Fruit fly (Drosophila melanogaster) whole organism, embryonic: Measurements from ENCODE around the gene htk.

Source experiments
- B-H2 ChIP-seq: fragments of 200-800 bp; sonication (Bioruptor generic); optimal IDR thresholded peaks from 2 replicates; lab custom pipeline; 2018; ENCODE audit warnings: missing biosample characterization, mild to moderate bottlenecking, missing genetic modification characterization
- Bdp1 ChIP-seq: fragments of 200-800 bp; sonication (Bioruptor generic); optimal IDR thresholded peaks from 3 replicates; lab custom pipeline; 2016; ENCODE audit warnings: missing biosample characterization, missing genetic modification characterization
- CG10267 ChIP-seq: fragments of 200-800 bp; sonication (Bioruptor generic); optimal IDR thresholded peaks from 2 replicates; lab custom pipeline; 2018; ENCODE audit warnings: missing biosample characterization, mild to moderate bottlenecking, missing genetic modification characterization, moderate library complexity
- CG11093 ChIP-seq: fragments of 200-800 bp; sonication (Bioruptor generic); IDR thresholded peaks from 3 replicates; pipeline ENCODE4 v1.3.6; 2022; ENCODE audit warnings: missing biosample characterization, missing genetic modification characterization
- CG12071 ChIP-seq: fragments of 200-800 bp; sonication (Bioruptor generic); optimal IDR thresholded peaks from 3 replicates; lab custom pipeline; 2018; ENCODE audit warnings: missing biosample characterization, mild to moderate bottlenecking, missing genetic modification characterization
- CG12391 ChIP-seq: fragments of 200-800 bp; sonication (Bioruptor generic); optimal IDR thresholded peaks from 3 replicates; lab custom pipeline; 2018; ENCODE audit warnings: missing biosample characterization, mild to moderate bottlenecking, missing genetic modification characterization, moderate library complexity
- CG15073 ChIP-seq: fragments of 200-800 bp; sonication (Bioruptor generic); optimal IDR thresholded peaks from 2 replicates; lab custom pipeline; 2016; ENCODE audit warnings: missing biosample characterization, missing genetic modification characterization
- CG16863 ChIP-seq: fragments of 200-800 bp; sonication (Bioruptor generic); optimal IDR thresholded peaks from 3 replicates; lab custom pipeline; 2016; ENCODE audit warnings: missing biosample characterization, missing genetic modification characterization
- CG17359 ChIP-seq: fragments of 200-800 bp; sonication (Bioruptor generic); optimal IDR thresholded peaks from 3 replicates; lab custom pipeline; 2018; ENCODE audit warnings: missing biosample characterization, mild to moderate bottlenecking, missing genetic modification characterization, moderate library complexity
- CG17385 ChIP-seq: fragments of 200-800 bp; sonication (Bioruptor generic); optimal IDR thresholded peaks from 3 replicates; lab custom pipeline; 2018; ENCODE audit warnings: missing biosample characterization, mild to moderate bottlenecking, missing genetic modification characterization
- CG17802 ChIP-seq: fragments of 200-800 bp; sonication (Bioruptor generic); optimal IDR thresholded peaks from 2 replicates; lab custom pipeline; 2018; ENCODE audit warnings: missing biosample characterization, mild to moderate bottlenecking, missing genetic modification characterization, moderate library complexity
- CG17912 ChIP-seq: fragments of 200-800 bp; sonication (Bioruptor generic); optimal IDR thresholded peaks from 2 replicates; lab custom pipeline; 2018; ENCODE audit warnings: missing biosample characterization, mild to moderate bottlenecking, missing genetic modification characterization
- CG2116 ChIP-seq: fragments of 200-800 bp; sonication (Bioruptor generic); optimal IDR thresholded peaks from 3 replicates; lab custom pipeline; 2018; ENCODE audit warnings: missing biosample characterization, mild to moderate bottlenecking, missing genetic modification characterization
- CG30403 ChIP-seq: fragments of 200-800 bp; sonication (Bioruptor generic); optimal IDR thresholded peaks from 3 replicates; lab custom pipeline; 2016; ENCODE audit warnings: missing biosample characterization, missing genetic modification characterization
- CG34422 ChIP-seq: fragments of 200-800 bp; sonication (Bioruptor generic); IDR thresholded peaks from 3 replicates; pipeline ENCODE4 v1.3.6; 2022; ENCODE audit warnings: missing biosample characterization, missing genetic modification characterization
- CG4404 ChIP-seq: fragments of 200-800 bp; sonication (Bioruptor generic); IDR thresholded peaks from 2 replicates; pipeline ENCODE4 v1.3.6; 2022; ENCODE audit warnings: missing biosample characterization, missing genetic modification characterization
- CG4617 ChIP-seq: fragments of 200-800 bp; sonication (Bioruptor generic); optimal IDR thresholded peaks from 3 replicates; lab custom pipeline; 2016; ENCODE audit warnings: missing biosample characterization, missing genetic modification characterization, borderline replicate concordance
- CG7357 ChIP-seq: fragments of 200-800 bp; sonication (Bioruptor generic); IDR thresholded peaks from 3 replicates; pipeline ENCODE4 v1.3.6; 2022; ENCODE audit warnings: missing biosample characterization, missing genetic modification characterization
- CG8281 ChIP-seq: fragments of 200-800 bp; sonication (Bioruptor generic); optimal IDR thresholded peaks from 2 replicates; lab custom pipeline; 2018; ENCODE audit warnings: missing biosample characterization, mild to moderate bottlenecking, missing genetic modification characterization, moderate library complexity
- CG8478 ChIP-seq: fragments of >200 bp; optimal IDR thresholded peaks from 2 replicates; lab custom pipeline; 2018
- CG8924 ChIP-seq: fragments of 200-800 bp; optimal IDR thresholded peaks from 3 replicates; lab custom pipeline; 2019; ENCODE audit warnings: missing biosample characterization, mild to moderate bottlenecking, missing genetic modification characterization, moderate library complexity
- CG9215 ChIP-seq: fragments of 200-800 bp; sonication (Bioruptor generic); IDR thresholded peaks from 2 replicates; pipeline ENCODE4 v1.3.6; 2022; ENCODE audit warnings: missing biosample characterization, missing genetic modification characterization
- Chrac-16 ChIP-seq: fragments of 200-800 bp; sonication (Bioruptor generic); optimal IDR thresholded peaks from 3 replicates; lab custom pipeline; 2016; ENCODE audit warnings: missing biosample characterization, missing genetic modification characterization
- CoRest ChIP-seq: fragments of 200-800 bp; sonication (Bioruptor generic); optimal IDR thresholded peaks from 3 replicates; lab custom pipeline; 2018; ENCODE audit warnings: missing biosample characterization, mild to moderate bottlenecking, missing genetic modification characterization, moderate library complexity
- D19A ChIP-seq: fragments of 200-800 bp; optimal IDR thresholded peaks from 3 replicates; lab custom pipeline; 2019; ENCODE audit warnings: missing biosample characterization, mild to moderate bottlenecking, missing genetic modification characterization, moderate library complexity
- HLH4C ChIP-seq: fragments of 200-800 bp; sonication (Bioruptor generic); IDR thresholded peaks from 3 replicates; pipeline ENCODE4 v1.3.6; 2022; ENCODE audit warnings: missing biosample characterization, missing genetic modification characterization; ENCODE audit not compliant: partially characterized antibody
- HmgD ChIP-seq: fragments of 200-800 bp; sonication (Bioruptor generic); optimal IDR thresholded peaks from 3 replicates; lab custom pipeline; 2016; ENCODE audit warnings: missing biosample characterization, missing genetic modification characterization
- Hmr ChIP-seq: fragments of 200-800 bp; sonication (Bioruptor generic); optimal IDR thresholded peaks from 3 replicates; lab custom pipeline; 2017; ENCODE audit warnings: mild to moderate bottlenecking, missing biosample characterization, missing genetic modification reagents, missing genetic modification characterization
- Hr3 ChIP-seq: fragments of 200-800 bp; sonication (Bioruptor generic); optimal IDR thresholded peaks from 3 replicates; lab custom pipeline; 2016; ENCODE audit warnings: missing biosample characterization, missing genetic modification characterization
- MBD-R2 ChIP-seq: fragments of 200-800 bp; sonication (Bioruptor generic); IDR thresholded peaks from 2 replicates; pipeline ENCODE4 v1.3.6; 2022; ENCODE audit warnings: missing biosample characterization, missing genetic modification characterization
- NFAT ChIP-seq: fragments of 200-800 bp; sonication (Bioruptor generic); IDR thresholded peaks from 2 replicates; pipeline ENCODE4 v1.3.6; 2022; ENCODE audit warnings: missing biosample characterization, missing genetic modification characterization
- Ptx1 ChIP-seq: fragments of 200-800 bp; sonication (Bioruptor generic); IDR thresholded peaks from 2 replicates; pipeline ENCODE4 v1.3.6; 2022; ENCODE audit warnings: missing biosample characterization, missing genetic modification characterization
- Trl ChIP-seq, 3 experiments: fragments of >200 bp in 2 of 3; fragments of 200-800 bp in 1 of 3; sonication (Bioruptor generic) in 1 of 3; optimal IDR thresholded peaks; 2 replicates in 1 of 3; 3 replicates in 2 of 3; lab custom pipeline; 2016 to 2017; ENCODE audit warnings: missing biosample characterization in 1 of 3, missing genetic modification characterization in 1 of 3
- az2 ChIP-seq: fragments of 200-800 bp; sonication (Bioruptor generic); optimal IDR thresholded peaks from 3 replicates; lab custom pipeline; 2016; ENCODE audit warnings: missing biosample characterization, missing genetic modification characterization
- bbx ChIP-seq: fragments of 200-800 bp; sonication (Bioruptor generic); IDR thresholded peaks from 2 replicates; pipeline ENCODE4 v1.3.6; 2022; ENCODE audit warnings: missing biosample characterization, missing genetic modification characterization; ENCODE audit not compliant: partially characterized antibody
- dan ChIP-seq: fragments of 200-800 bp; sonication (Bioruptor generic); IDR thresholded peaks from 2 replicates; pipeline ENCODE4 v1.3.6; 2022; ENCODE audit warnings: missing biosample characterization, missing genetic modification characterization
- dmrt99B ChIP-seq: fragments of 200-800 bp; sonication (Bioruptor generic); optimal IDR thresholded peaks from 2 replicates; lab custom pipeline; 2018; ENCODE audit warnings: missing biosample characterization, mild to moderate bottlenecking, missing genetic modification characterization, moderate library complexity
- dpn ChIP-seq, 2 experiments: fragments of 200-800 bp; sonication (Bioruptor generic); optimal IDR thresholded peaks; 3 replicates each; lab custom pipeline; 2016; ENCODE audit warnings: missing biosample characterization in 2 of 2, missing genetic modification characterization in 2 of 2
- exex ChIP-seq: fragments of 200-800 bp; sonication (Bioruptor generic); optimal IDR thresholded peaks from 4 replicates; lab custom pipeline; 2018; ENCODE audit warnings: missing biosample characterization, mild to moderate bottlenecking, missing genetic modification characterization, moderate library complexity
- h ChIP-seq: fragments of >200 bp; optimal IDR thresholded peaks from 2 replicates; lab custom pipeline; 2017
- kah ChIP-seq: fragments of 200-800 bp; sonication (Bioruptor generic); optimal IDR thresholded peaks from 2 replicates; lab custom pipeline; 2018; ENCODE audit warnings: missing biosample characterization, mild to moderate bottlenecking, missing genetic modification characterization
- kni ChIP-seq: fragments of 200-800 bp; sonication (Bioruptor generic); optimal IDR thresholded peaks from 3 replicates; lab custom pipeline; 2017; ENCODE audit warnings: mild to moderate bottlenecking, missing biosample characterization, missing genetic modification reagents, missing genetic modification characterization
- lov ChIP-seq, 2 experiments: fragments of 200-800 bp in 1 of 2; fragments of >200 bp in 1 of 2; sonication (Bioruptor generic) in 1 of 2; IDR thresholded peaks in 1 of 2; optimal IDR thresholded peaks in 1 of 2; 2 replicates in 1 of 2; 3 replicates in 1 of 2; pipeline versions ENCODE4 v1.3.6 to Lab custom; 2017 to 2022; ENCODE audit warnings: missing biosample characterization in 1 of 2, missing genetic modification characterization in 1 of 2
- oc ChIP-seq: fragments of 200-800 bp; sonication (Bioruptor generic); optimal IDR thresholded peaks from 2 replicates; lab custom pipeline; 2018; ENCODE audit warnings: missing biosample characterization, mild to moderate bottlenecking, missing genetic modification characterization, moderate library complexity
- onecut ChIP-seq: fragments of 200-800 bp; sonication (Bioruptor generic); IDR thresholded peaks from 2 replicates; pipeline ENCODE4 v1.3.6; 2022; ENCODE audit warnings: missing biosample characterization, missing genetic modification characterization
- pzg ChIP-seq: fragments of 200-800 bp; sonication (Bioruptor generic); optimal IDR thresholded peaks from 3 replicates; lab custom pipeline; 2018; ENCODE audit warnings: missing biosample characterization, mild to moderate bottlenecking, missing genetic modification characterization, moderate library complexity
- row ChIP-seq: fragments of 200-800 bp; sonication (Bioruptor generic); IDR thresholded peaks from 3 replicates; pipeline ENCODE4 v1.3.6; 2022; ENCODE audit warnings: missing biosample characterization, missing genetic modification characterization
- sima ChIP-seq: fragments of 200-800 bp; sonication (Bioruptor generic); optimal IDR thresholded peaks from 2 replicates; lab custom pipeline; 2016; ENCODE audit warnings: missing biosample characterization, missing genetic modification characterization
- slbo ChIP-seq: fragments of 200-800 bp; sonication (Bioruptor generic); IDR thresholded peaks from 2 replicates; pipeline ENCODE4 v1.3.6; 2022; ENCODE audit warnings: missing biosample characterization, missing genetic modification characterization
- sob ChIP-seq: fragments of 200-800 bp; sonication (Bioruptor generic); IDR thresholded peaks from 2 replicates; pipeline ENCODE4 v1.3.6; 2022; ENCODE audit warnings: missing biosample characterization, missing genetic modification characterization
- sug ChIP-seq: fragments of 200-800 bp; optimal IDR thresholded peaks from 2 replicates; lab custom pipeline; 2019; ENCODE audit warnings: missing biosample characterization, mild to moderate bottlenecking, missing genetic modification characterization, moderate library complexity

htk gene

dm6 chrX:18857916-18858315 lies 14.5 kb downstream of the htk start, which contains the start of gene Usp39 (continued):
- TF ChIP-seq CG10267 (tag; lab: Kevin White, UChicago) (peak; percentile 38), pzg (GFP tag; lab: Kevin White, UChicago) (peak; percentile 49), HmgD (GFP tag; lab: Kevin White, UChicago) (no peak), Trl (optimal IDR thresholded peaks at IDR 0.05; lab: Kevin White, UChicago) (no peak), Trl (GFP tag; optimal IDR thresholded peaks at IDR 0.05; lab: Kevin White, UChicago) (no peak), Bdp1 (no peak), bbx (GFP tag; lab: Robert Waterston, UW) (peak; percentile 66), CG17912 (GFP tag; lab: Kevin White, UChicago) (no peak), CG8478 (lab: Kevin White, UChicago) (no peak), CG16863 (GFP tag; lab: Kevin White, UChicago) (no peak), oc (tag; lab: Kevin White, UChicago) (no peak), CG4617 (GFP tag; lab: Kevin White, UChicago) (peak; percentile 12), sob (GFP tag; lab: Robert Waterston, UW) (peak; percentile 28; the same call in 1 of the 2 replicates), CG17802 (tag; lab: Kevin White, UChicago) (peak; percentile 92), Hr3 (peak; percentile 32), CG15073 (GFP tag; lab: Kevin White, UChicago) (no peak), CG11093 (no peak), CG34422 (GFP tag; lab: Robert Waterston, UW) (peak; percentile 76), kni (no peak), dan (GFP tag; lab: Robert Waterston, UW) (no peak), CG17359 (peak; percentile 6), CG17385 (GFP tag; lab: Kevin White, UChicago) (no peak), HLH4C (peak; percentile 75), NFAT (GFP tag; lab: Robert Waterston, UW) (0 out of 2 replicates have a peak, but pooled peaks have one; percentile 14), dpn (GFP tag; optimal IDR thresholded peaks at IDR 0.05; lab: Kevin White, UChicago) (peak in 1 of 2 experiments; percentile 2), B-H2 (no peak), slbo (peak; percentile 69), az2 (GFP tag; lab: Kevin White, UChicago) (peak; percentile 31), sima (no peak), CG9215 (no peak), CG7357 (GFP tag; lab: Robert Waterston, UW) (peak; percentile 99), MBD-R2 (GFP tag; lab: Robert Waterston, UW) (peak; percentile 78), D19A (tag; lab: Kevin White, UChicago) (no peak), Hmr (GFP tag; lab: Kevin White, UChicago) (no peak), CG12071 (GFP tag; lab: Kevin White, UChicago) (no peak), sug (no peak), CoRest (tag; lab: Kevin White, UChicago) (peak; percentile 46), exex (no peak), Ptx1 (GFP tag; lab: Robert Waterston, UW) (peak; percentile 24; the same call in 1 of the 2 replicates), CG8281 (tag; lab: Kevin White, UChicago) (no peak), lov (optimal IDR thresholded peaks at IDR 0.05; lab: Kevin White, UChicago) (no peak), lov (GFP tag; IDR thresholded peaks at IDR 0.05; lab: Robert Waterston, UW) (no peak), CG30403 (GFP tag; lab: Kevin White, UChicago) (peak; percentile 50), CG2116 (GFP tag; lab: Kevin White, UChicago) (peak; percentile 53), dmrt99B (tag; lab: Kevin White, UChicago) (no peak), kah (GFP tag; lab: Kevin White, UChicago) (no peak), CG4404 (GFP tag; lab: Robert Waterston, UW) (no peak), Chrac-16 (GFP tag; lab: Kevin White, UChicago) (peak; percentile 20), row (GFP tag; lab: Robert Waterston, UW) (peak; percentile 80), CG12391 (tag; lab: Kevin White, UChicago) (peak; percentile 62), h (lab: Kevin White, UChicago) (no peak), CG8924 (tag; lab: Kevin White, UChicago) (no peak), onecut (GFP tag; lab: Robert Waterston, UW) (no peak)
